Worm (Caenorhabditis elegans) whole organism, midembryonic: ENCODE data around the gene C45H4.21.

Source experiments
- T22C8.4 ChIP-seq: fragments of 200-800 bp; sonication (Bioruptor generic); IDR thresholded peaks from 2 replicates; pipeline ENCODE4 v1.3.6; 2022; ENCODE audit warnings: missing genetic modification characterization, missing compliant biosample characterization
- cog-1 ChIP-seq: sonication (generic microtip); optimal IDR thresholded peaks from 2 replicates; lab custom pipeline; 2016; ENCODE audit warnings: missing genetic modification characterization, missing compliant biosample characterization
- flt-1 ChIP-seq: fragments of 200-800 bp; sonication (Bioruptor generic); IDR thresholded peaks from 2 replicates; pipeline ENCODE4 v1.3.6; 2022; ENCODE audit warnings: missing genetic modification characterization, missing compliant biosample characterization
- klf-2 ChIP-seq: fragments of 200-800 bp; sonication (Bioruptor generic); conservative IDR thresholded peaks from 2 replicates; pipeline ENCODE4 v1.3.6; 2022; ENCODE audit warnings: missing genetic modification reagents, missing genetic modification characterization, missing compliant biosample characterization
- med-1 ChIP-seq: sonication (generic microtip); optimal IDR thresholded peaks from 2 replicates; lab custom pipeline; 2017; ENCODE audit warnings: missing genetic modification characterization, mild to moderate bottlenecking, missing compliant biosample characterization, antibody characterized with exemption, missing genetic modification reagents; ENCODE audit not compliant: insufficient read depth
- ref-1 ChIP-seq: fragments of 200-800 bp; sonication (Bioruptor generic); conservative IDR thresholded peaks from 2 replicates; pipeline ENCODE4 v1.3.6; 2022; ENCODE audit warnings: missing genetic modification reagents, missing genetic modification characterization, missing compliant biosample characterization
- tab-1 ChIP-seq: fragments of 200-800 bp; sonication (Bioruptor generic); IDR thresholded peaks from 2 replicates; pipeline ENCODE4 v1.3.6; 2022; ENCODE audit warnings: missing genetic modification characterization, missing compliant biosample characterization
- ztf-23 ChIP-seq: fragments of 200-800 bp; sonication (Bioruptor generic); IDR thresholded peaks from 2 replicates; pipeline ENCODE4 v1.3.6; 2022; ENCODE audit warnings: missing genetic modification reagents, missing genetic modification characterization, missing compliant biosample characterization
- ztf-29 ChIP-seq: fragments of 200-800 bp; sonication (Bioruptor generic); IDR thresholded peaks from 2 replicates; pipeline ENCODE4 v1.3.6; 2022; ENCODE audit warnings: missing genetic modification reagents, missing genetic modification characterization, missing compliant biosample characterization

Gene C45H4.21

ce11 chrV:2132675-2133074 lies 16.7 kb downstream of the C45H4.21 start:
- TF ChIP-seq ztf-29 (GFP tag; lab: Robert Waterston, UW), result no peak
- no peak for TF ChIP-seq tab-1 (GFP tag; lab: Robert Waterston, UW)
- TF ChIP-seq med-1 (GFP tag; lab: Kevin White, UChicago), result no peak
- TF ChIP-seq ref-1 (GFP tag; lab: Robert Waterston, UW), result no peak
- 0 out of 2 replicates have a peak, but pooled peaks have one; percentile 17 for TF ChIP-seq ztf-23

ce11 chrV:2126996-2127585 lies 22.2 kb downstream of the C45H4.21 start, which contains the start of gene ldp-1:
ldp-1 (plus strand) TSS chrV:2127535.
- TF ChIP-seq flt-1 (GFP tag; lab: Robert Waterston, UW), result peak; percentile 22; the same call in 1 of the 2 replicates
- TF ChIP-seq tab-1 (GFP tag; lab: Robert Waterston, UW), result no peak
- no peak for TF ChIP-seq ztf-29 (GFP tag; lab: Robert Waterston, UW)
- 0 out of 2 replicates have a peak, but pooled peaks have one; percentile 3 for TF ChIP-seq T22C8.4
- TF ChIP-seq cog-1 (tag; lab: Kevin White, UChicago), result peak; percentile 49

- TF ChIP-seq T22C8.4, result 0 out of 2 replicates have a peak, but pooled peaks have one; percentile 19
- no peak for TF ChIP-seq ztf-29 (GFP tag; lab: Robert Waterston, UW)
Measured at ce11 chrV:2126554-2126953, 22.8 kb downstream of the C45H4.21 start.

- TF ChIP-seq ztf-23 (no peak), med-1 (GFP tag; lab: Kevin White, UChicago) (no peak), ref-1 (GFP tag; lab: Robert Waterston, UW) (no peak), cog-1 (tag; lab: Kevin White, UChicago) (no peak), ztf-29 (GFP tag; lab: Robert Waterston, UW) (no peak), klf-2 (no peak), flt-1 (GFP tag; lab: Robert Waterston, UW) (no peak), T22C8.4 (no peak), tab-1 (GFP tag; lab: Robert Waterston, UW) (no peak)
Measured at ce11 chrV:2123164-2123563, 26.2 kb downstream of the C45H4.21 start.

- TF ChIP-seq med-1 (GFP tag; lab: Kevin White, UChicago), result no peak
- TF ChIP-seq T22C8.4, result no peak
- no peak for TF ChIP-seq tab-1 (GFP tag; lab: Robert Waterston, UW)
- no peak for TF ChIP-seq ztf-29 (GFP tag; lab: Robert Waterston, UW)
- TF ChIP-seq flt-1 (GFP tag; lab: Robert Waterston, UW), result no peak
Measured at ce11 chrV:2122517-2122916, 26.8 kb downstream of the C45H4.21 start, which contains the start of gene F22F7.2. F22F7.2 (plus strand) TSS chrV:2122782.

- TF ChIP-seq med-1 (GFP tag; lab: Kevin White, UChicago), result no peak
- no peak for TF ChIP-seq ztf-23
- no peak for TF ChIP-seq T22C8.4
Measured at ce11 chrV:2121910-2122362, 27.4 kb downstream of the C45H4.21 start, which contains the start of gene F22F7.8. F22F7.8 (minus strand) TSS chrV:2121960.

ce11 chrV:2119529-2119928 lies 29.8 kb downstream of the C45H4.21 start, which contains the start of gene F22F7.11:
F22F7.11 (plus strand) TSS chrV:2119829.
- no peak for TF ChIP-seq ref-1 (GFP tag; lab: Robert Waterston, UW)
- TF ChIP-seq ztf-23, result no peak
- TF ChIP-seq ztf-29 (GFP tag; lab: Robert Waterston, UW), result no peak
- no peak for TF ChIP-seq cog-1 (tag; lab: Kevin White, UChicago)
- TF ChIP-seq tab-1 (GFP tag; lab: Robert Waterston, UW), result no peak
- TF ChIP-seq klf-2, result no peak
- no peak for TF ChIP-seq T22C8.4
- TF ChIP-seq med-1 (GFP tag; lab: Kevin White, UChicago), result no peak
- TF ChIP-seq flt-1 (GFP tag; lab: Robert Waterston, UW), result no peak

DNA sequence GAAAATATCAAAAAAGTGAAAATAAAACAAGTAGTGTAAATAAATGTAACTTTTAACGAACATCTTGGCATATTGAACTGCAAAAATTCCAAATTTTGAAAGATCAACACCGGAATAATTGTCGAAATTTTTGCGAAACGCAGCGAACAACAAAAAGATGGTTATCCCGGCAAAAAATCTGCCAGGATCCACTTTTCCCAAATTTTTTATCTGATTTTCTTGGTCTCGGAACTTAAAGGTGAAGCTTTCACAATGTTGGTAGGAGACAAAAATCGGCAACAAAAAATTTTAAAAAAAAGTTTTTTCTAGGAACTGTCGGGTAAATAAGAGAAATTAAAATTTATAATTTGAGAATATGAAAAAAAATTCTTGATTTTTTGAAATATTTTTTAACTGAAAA lies 30.8 kb downstream of the C45H4.21 start, which contains the start of gene bgnt-1.2:
TSS of gene bgnt-1.2 (minus strand) at position 101 of the 400 bp plus-strand sequence.
- TF ChIP-seq klf-2 (no peak), ztf-23 (no peak), tab-1 (GFP tag; lab: Robert Waterston, UW) (no peak), flt-1 (GFP tag; lab: Robert Waterston, UW) (no peak), med-1 (GFP tag; lab: Kevin White, UChicago) (no peak), cog-1 (tag; lab: Kevin White, UChicago) (no peak), ztf-29 (GFP tag; lab: Robert Waterston, UW) (no peak)

ce11 chrV:2110368-2110767 lies 39.0 kb downstream of the C45H4.21 start, which contains the start of gene F22F7.3:
F22F7.3 (plus strand) TSS chrV:2110668.
- TF ChIP-seq ztf-29 (GFP tag; lab: Robert Waterston, UW) (no peak), tab-1 (GFP tag; lab: Robert Waterston, UW) (no peak), med-1 (GFP tag; lab: Kevin White, UChicago) (no peak), cog-1 (tag; lab: Kevin White, UChicago) (no peak), ref-1 (GFP tag; lab: Robert Waterston, UW) (no peak), ztf-23 (no peak), flt-1 (GFP tag; lab: Robert Waterston, UW) (no peak)

DNA sequence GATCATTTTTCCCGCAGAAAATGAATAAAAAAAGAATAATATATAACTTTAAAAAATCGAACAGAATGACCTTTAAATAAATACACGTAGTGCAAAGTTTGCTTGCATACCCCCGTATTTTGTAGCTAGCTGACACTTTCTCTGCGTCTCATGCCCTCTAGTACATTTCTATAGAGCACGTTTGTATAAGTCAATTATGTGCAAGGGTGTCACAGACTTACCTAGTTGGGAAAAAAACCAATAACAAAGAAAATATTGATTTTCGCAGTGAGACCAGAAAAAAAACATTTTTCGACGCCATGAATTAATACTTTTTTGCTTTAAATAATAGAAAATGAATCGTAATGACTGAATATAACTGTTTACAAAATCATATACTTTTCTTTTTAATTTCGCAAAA lies 40.0 kb downstream of the C45H4.21 start, which contains the start of gene ckb-4:
TSS of gene ckb-4 (minus strand) at position 140 of the 400 bp plus-strand sequence.
- TF ChIP-seq ztf-23 (no peak), tab-1 (GFP tag; lab: Robert Waterston, UW) (no peak), med-1 (GFP tag; lab: Kevin White, UChicago) (no peak), flt-1 (GFP tag; lab: Robert Waterston, UW) (no peak), klf-2 (no peak), ref-1 (GFP tag; lab: Robert Waterston, UW) (no peak), ztf-29 (GFP tag; lab: Robert Waterston, UW) (no peak), T22C8.4 (no peak), cog-1 (tag; lab: Kevin White, UChicago) (no peak)
